Worm (Caenorhabditis elegans): Measurements from ENCODE around the gene B0432.14.

DNA sequence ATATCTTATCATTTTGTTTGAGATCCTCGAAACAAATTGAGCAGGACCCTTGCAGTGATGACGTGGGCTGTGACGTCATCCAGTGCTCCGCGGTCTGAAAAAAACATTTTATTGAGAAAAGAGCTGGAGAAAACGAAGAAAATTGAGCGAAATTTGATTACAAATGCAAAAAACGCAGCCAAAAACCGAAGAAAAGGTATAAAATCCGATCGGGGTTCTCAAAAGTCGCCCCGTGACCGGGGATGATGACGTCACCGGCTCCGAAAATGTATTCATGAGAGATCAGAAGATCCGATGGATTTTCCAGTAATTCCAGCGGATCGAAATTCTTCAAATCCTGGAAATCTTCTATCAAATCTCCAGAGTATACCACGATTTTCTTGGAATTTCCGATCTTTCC lies 18.3 kb downstream of the B0432.14 start, which contains the start of gene trul-1:
- no peak for TF ChIP-seq him-1 (tag; optimal IDR thresholded peaks at IDR 0.05)
- TF ChIP-seq W03F9.2 (tag; optimal IDR thresholded peaks at IDR 0.05) = no peak
- no peak for TF ChIP-seq dao-5 (tag; optimal IDR thresholded peaks at IDR 0.05)

All from whole organism, L4/young adult.